Worm (Caenorhabditis elegans) whole organism, L4 larva: Measurements from ENCODE around the gene W03H9.2.

Experiments used
- arid-1 ChIP-seq: fragments of 200-800 bp; sonication (Bioruptor generic); conservative IDR thresholded peaks from 2 replicates; pipeline ENCODE4 v1.3.6; 2022; ENCODE audit warnings: missing genetic modification reagents, missing genetic modification characterization, missing compliant biosample characterization
- egl-27 ChIP-seq: sonication (generic microtip); optimal IDR thresholded peaks from 3 replicates; lab custom pipeline; 2017; ENCODE audit warnings: missing biosample characterization, missing genetic modification reagents, missing genetic modification characterization
- egl-43 ChIP-seq: fragments of 200-800 bp; sonication (Bioruptor generic); IDR thresholded peaks from 2 replicates; pipeline ENCODE4 v1.3.6; 2022; ENCODE audit warnings: missing genetic modification reagents, missing genetic modification characterization, missing compliant biosample characterization
- gei-8 ChIP-seq: fragments of 200-800 bp; sonication (Bioruptor generic); optimal IDR thresholded peaks from 2 replicates; lab custom pipeline; 2018; ENCODE audit warnings: mild to moderate bottlenecking, missing genetic modification characterization, missing compliant biosample characterization
- lsy-2 ChIP-seq, 2 experiments: fragments of 150-350 bp in 1 of 2; sonication (generic microtip) in 1 of 2; optimal IDR thresholded peaks; 2 replicates each; lab custom pipeline; 2014 to 2017; ENCODE audit warnings: missing biosample characterization in 2 of 2, missing genetic modification characterization in 2 of 2
- nhr-11 ChIP-seq: fragments of 150-350 bp; optimal IDR thresholded peaks from 2 replicates; lab custom pipeline; 2014; ENCODE audit warnings: missing biosample characterization, missing genetic modification characterization
- skn-1 ChIP-seq: fragments of 150-350 bp; optimal IDR thresholded peaks from 2 replicates; lab custom pipeline; 2014; ENCODE audit warnings: missing biosample characterization, missing genetic modification characterization
- unc-62 ChIP-seq, 3 experiments: fragments of 150-350 bp in 1 of 3; sonication (generic microtip); optimal IDR thresholded peaks in 2 of 3; peaks in 1 of 3; 1 replicate in 1 of 3; 2 replicates in 2 of 3; lab custom pipeline; 2014 to 2017; ENCODE audit warnings: missing biosample characterization in 3 of 3, missing genetic modification characterization in 3 of 3, missing genetic modification reagents in 3 of 3, missing genotype in 1 of 3

- TF ChIP-seq gei-8 (GFP tag; lab: Kevin White, UChicago) (no peak), skn-1 (tag; lab: Kevin White, UChicago) (no peak), egl-43 (GFP tag; lab: Robert Waterston, UW) (no peak), arid-1 (GFP tag; lab: Robert Waterston, UW) (no peak), unc-62 (GFP tag; optimal IDR thresholded peaks at IDR 0.05 in 1 of 2; lab: Kevin White, UChicago) (no peak), unc-62 (tag; optimal IDR thresholded peaks at IDR 0.05; lab: Kevin White, UChicago) (no peak), nhr-11 (no peak), lsy-2 (tag; optimal IDR thresholded peaks at IDR 0.05; lab: Kevin White, UChicago) (no peak), egl-27 (no peak)
These were observed 14.5 kb downstream of the W03H9.2 start for ce11 chrII:14129191-14129590.
